Worm (Caenorhabditis elegans): ENCODE results near the gene B0035.13.

DNA sequence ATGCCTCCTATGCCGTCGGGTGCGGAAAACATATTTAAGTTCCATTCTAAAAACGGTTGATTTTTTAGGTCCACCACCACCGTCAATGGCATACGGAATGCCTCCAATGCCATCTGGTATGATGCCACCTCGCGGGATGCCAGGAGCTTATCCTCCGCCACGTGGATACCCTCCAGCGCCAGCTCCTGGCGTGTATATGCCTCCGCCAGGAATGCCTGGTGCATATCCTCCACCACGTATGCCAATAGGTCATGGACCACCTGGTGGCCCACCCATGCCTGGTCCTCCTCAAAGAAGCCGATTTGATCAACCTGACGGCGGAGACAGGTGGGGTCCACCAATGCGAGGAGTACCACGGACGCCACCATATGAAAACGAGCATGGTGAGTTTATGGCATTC, 5.0 kb upstream of the B0035.13 start:
- TF ChIP-seq ceh-36 (tag; optimal IDR thresholded peaks at IDR 0.05) = no peak
- no peak for TF ChIP-seq ama-1 (optimal IDR thresholded peaks at IDR 0.05)
- TF ChIP-seq hmbx-1 (tag; optimal IDR thresholded peaks at IDR 0.05) = no peak
- no peak for TF ChIP-seq ets-7 (tag; optimal IDR thresholded peaks at IDR 0.05)
- TF ChIP-seq scrt-1 (GFP tag; IDR thresholded peaks at IDR 0.05) = no peak
